Fruit fly (Drosophila melanogaster) whole organism, pupa: ENCODE data around the gene Or82a.
"Not testable (repeated sequence)": the region's sequence is repeated elsewhere in the genome, so short reads cannot be mapped to it uniquely, and the experiment has no call there.

ENCODE experiments used
- CG10348 ChIP-seq: fragments of 200-800 bp; sonication (Bioruptor generic); IDR thresholded peaks from 2 replicates; pipeline ENCODE4 v1.3.6; 2022; ENCODE audit warnings: missing biosample characterization, missing genetic modification characterization
- CG12605 ChIP-seq: fragments of 200-800 bp; sonication (Bioruptor generic); IDR thresholded peaks from 2 replicates; pipeline ENCODE4 v1.3.6; 2022; ENCODE audit warnings: missing biosample characterization, missing genetic modification characterization
- CG13204 ChIP-seq: fragments of 200-800 bp; sonication (Bioruptor generic); optimal IDR thresholded peaks from 2 replicates; lab custom pipeline; 2018; ENCODE audit warnings: missing biosample characterization, mild to moderate bottlenecking, missing genetic modification characterization, moderate library complexity
- CG14655 ChIP-seq: fragments of 200-800 bp; sonication (Bioruptor generic); optimal IDR thresholded peaks from 3 replicates; lab custom pipeline; 2017; ENCODE audit warnings: mild to moderate bottlenecking, missing biosample characterization, missing genetic modification reagents, missing genetic modification characterization
- CG15710 ChIP-seq: fragments of 200-800 bp; sonication (Bioruptor generic); optimal IDR thresholded peaks from 2 replicates; lab custom pipeline; 2018; ENCODE audit warnings: missing biosample characterization, mild to moderate bottlenecking, missing genetic modification characterization, moderate library complexity
- CG17806 ChIP-seq: fragments of 200-800 bp; sonication (Bioruptor generic); optimal IDR thresholded peaks from 2 replicates; lab custom pipeline; 2018; ENCODE audit warnings: missing biosample characterization, mild to moderate bottlenecking, missing genetic modification characterization, moderate library complexity
- CG32121 ChIP-seq: fragments of 200-800 bp; sonication (Bioruptor generic); IDR thresholded peaks from 2 replicates; pipeline ENCODE4 v1.3.6; 2022; ENCODE audit warnings: missing biosample characterization, missing genetic modification characterization
- CG34367 ChIP-seq: fragments of 200-800 bp; sonication (Bioruptor generic); optimal IDR thresholded peaks from 2 replicates; lab custom pipeline; 2018; ENCODE audit warnings: missing biosample characterization, mild to moderate bottlenecking, missing genetic modification characterization
- CG4496 ChIP-seq: fragments of 200-800 bp; sonication (Bioruptor generic); IDR thresholded peaks from 3 replicates; pipeline ENCODE4 v1.3.6; 2022; ENCODE audit warnings: missing biosample characterization, missing genetic modification characterization
- CG8159 ChIP-seq: fragments of 200-800 bp; sonication (Bioruptor generic); optimal IDR thresholded peaks from 3 replicates; lab custom pipeline; 2018; ENCODE audit warnings: missing biosample characterization, mild to moderate bottlenecking, missing genetic modification characterization, moderate library complexity
- CG8301 ChIP-seq: fragments of 200-800 bp; sonication (Bioruptor generic); optimal IDR thresholded peaks from 2 replicates; lab custom pipeline; 2018; ENCODE audit warnings: missing biosample characterization, mild to moderate bottlenecking, missing genetic modification characterization
- CG9948 ChIP-seq: fragments of 200-800 bp; sonication (Bioruptor generic); optimal IDR thresholded peaks from 2 replicates; lab custom pipeline; 2018; ENCODE audit warnings: missing biosample characterization, mild to moderate bottlenecking, missing genetic modification characterization, moderate library complexity
- D1 ChIP-seq: fragments of 200-800 bp; sonication (Bioruptor generic); optimal IDR thresholded peaks from 2 replicates; lab custom pipeline; 2018; ENCODE audit warnings: missing biosample characterization, mild to moderate bottlenecking, missing genetic modification characterization, moderate library complexity
- EcR ChIP-seq: fragments of 200-800 bp; sonication (Bioruptor generic); optimal IDR thresholded peaks from 3 replicates; lab custom pipeline; 2019; ENCODE audit warnings: missing biosample characterization, missing genetic modification characterization, mild to moderate bottlenecking, moderate library complexity, missing genetic modification reagents
- Ets98B ChIP-seq: fragments of 200-800 bp; sonication (Bioruptor generic); IDR thresholded peaks from 2 replicates; pipeline ENCODE4 v1.3.6; 2022; ENCODE audit warnings: missing biosample characterization, missing genetic modification characterization
- Pif1A ChIP-seq: fragments of 200-800 bp; sonication (Bioruptor generic); optimal IDR thresholded peaks from 3 replicates; lab custom pipeline; 2016; ENCODE audit warnings: missing biosample characterization, missing genetic modification characterization
- Pif1B ChIP-seq: fragments of 200-800 bp; sonication (Bioruptor generic); optimal IDR thresholded peaks from 3 replicates; lab custom pipeline; 2016; ENCODE audit warnings: missing biosample characterization, missing genetic modification characterization
- Snoo ChIP-seq: fragments of 200-800 bp; sonication (Bioruptor generic); optimal IDR thresholded peaks from 3 replicates; lab custom pipeline; 2017; ENCODE audit warnings: missing biosample characterization, mild to moderate bottlenecking, missing genetic modification characterization, inconsistent platforms
- fd96Ca ChIP-seq: fragments of 200-800 bp; sonication (Bioruptor generic); IDR thresholded peaks from 3 replicates; pipeline ENCODE4 v1.3.6; 2022; ENCODE audit warnings: missing biosample characterization, missing genetic modification characterization
- gl ChIP-seq: fragments of 200-800 bp; sonication (Bioruptor generic); optimal IDR thresholded peaks from 2 replicates; lab custom pipeline; 2018; ENCODE audit warnings: missing biosample characterization, mild to moderate bottlenecking, missing genetic modification characterization
- rn ChIP-seq: fragments of 200-800 bp; sonication (Bioruptor generic); IDR thresholded peaks from 2 replicates; pipeline ENCODE4 v1.3.6; 2022; ENCODE audit warnings: missing biosample characterization, missing genetic modification characterization

Or82a gene

DNA sequence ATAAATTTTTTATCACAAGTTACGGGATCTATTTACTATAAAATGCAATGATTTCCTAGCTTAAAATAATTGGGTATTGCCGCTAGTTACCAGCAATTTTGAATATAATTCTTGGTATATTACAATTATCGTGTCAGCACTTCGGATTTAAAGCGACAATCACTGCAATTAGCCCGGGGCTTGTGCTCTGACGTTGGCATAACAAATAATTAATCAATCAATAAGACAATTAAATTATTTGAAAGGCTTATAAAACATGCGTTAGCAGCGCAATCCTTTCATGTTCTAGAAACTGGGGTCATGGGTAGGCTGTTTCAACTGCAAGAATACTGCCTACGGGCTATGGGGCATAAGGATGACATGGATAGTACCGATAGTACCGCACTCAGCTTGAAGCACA, at the start of gene Or82a:
Or82a (plus strand) TSS at position 301 of the 400 bp plus-strand sequence.
- TF ChIP-seq CG8301 (tag; lab: Kevin White, UChicago): no peak
- TF ChIP-seq EcR (GFP tag; lab: Kevin White, UChicago): no peak
- no peak for TF ChIP-seq CG8159 (tag; lab: Kevin White, UChicago)
- TF ChIP-seq CG12605 (GFP tag; lab: Robert Waterston, UW): no peak
- no peak for TF ChIP-seq CG14655
- TF ChIP-seq fd96Ca (GFP tag; lab: Robert Waterston, UW): no peak
- no peak for TF ChIP-seq CG9948
- TF ChIP-seq CG10348 (GFP tag; lab: Robert Waterston, UW): no peak

DNA sequence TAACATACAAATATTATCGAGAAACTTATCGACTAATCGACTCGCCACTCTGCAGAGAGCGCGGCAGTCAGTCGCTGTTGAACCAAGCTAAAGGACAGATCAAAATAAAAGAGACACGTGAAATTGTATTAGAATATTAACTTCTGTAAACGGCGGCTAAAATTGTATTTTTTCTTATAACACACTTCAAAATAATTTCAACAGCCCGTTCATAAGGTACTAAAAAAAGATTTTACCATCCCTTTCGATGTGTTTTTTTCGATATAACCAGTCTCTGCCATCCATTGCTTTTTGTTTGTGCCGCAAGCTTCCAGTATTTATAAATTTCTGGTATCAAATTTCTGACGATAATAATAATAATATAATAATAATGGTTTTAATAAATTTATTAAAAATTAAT, 45.3 kb upstream of the Or82a start, which contains the start of gene aux:
aux (plus strand) TSS at position 301 of the 400 bp plus-strand sequence.
- not testable (repeated sequence) for TF ChIP-seq EcR (GFP tag; lab: Kevin White, UChicago); CG8159 (tag; lab: Kevin White, UChicago); gl (tag; lab: Kevin White, UChicago)

DNA sequence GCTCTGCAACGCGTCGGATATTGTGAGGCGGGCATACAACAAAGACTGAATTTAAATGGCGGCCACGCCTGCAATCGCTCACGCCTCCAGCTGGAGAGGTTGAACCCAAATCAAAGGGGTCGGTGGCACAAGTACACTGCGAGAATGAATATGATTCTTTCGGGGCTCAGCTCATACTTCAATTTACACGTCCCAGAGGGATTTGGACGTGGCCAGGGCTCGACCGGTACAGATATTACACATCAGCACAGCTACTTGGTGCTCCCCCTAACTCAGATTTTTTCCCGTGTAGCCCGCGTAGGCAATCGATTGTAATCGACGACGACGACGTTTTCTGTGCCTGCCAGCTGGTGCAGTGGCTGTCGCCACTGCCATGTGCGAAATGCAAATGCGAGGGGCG, 42.7 kb upstream of the Or82a start:
- peak; percentile 81 for TF ChIP-seq gl (tag; lab: Kevin White, UChicago)
- TF ChIP-seq CG4496: peak; percentile 96
- peak; percentile 94 for TF ChIP-seq Ets98B (GFP tag; lab: Robert Waterston, UW)
- peak; percentile 88 for TF ChIP-seq CG8159 (tag; lab: Kevin White, UChicago)
- TF ChIP-seq rn (GFP tag; lab: Robert Waterston, UW): peak; percentile 93
- TF ChIP-seq CG32121 (GFP tag; lab: Robert Waterston, UW): peak; percentile 93
- TF ChIP-seq fd96Ca (GFP tag; lab: Robert Waterston, UW): peak; percentile 97
- TF ChIP-seq CG14655: peak; percentile 77
- TF ChIP-seq CG13204 (GFP tag; lab: Kevin White, UChicago): peak; percentile 70
- TF ChIP-seq CG15710 (tag; lab: Kevin White, UChicago): peak; percentile 92
- peak; percentile 84 for TF ChIP-seq Snoo (tag; lab: Kevin White, UChicago)
- TF ChIP-seq CG10348 (GFP tag; lab: Robert Waterston, UW): peak; percentile 81
- peak; percentile 84 for TF ChIP-seq CG12605 (GFP tag; lab: Robert Waterston, UW)
- TF ChIP-seq EcR (GFP tag; lab: Kevin White, UChicago): peak; percentile 93
- peak; percentile 83 for TF ChIP-seq CG9948
- TF ChIP-seq CG17806 (tag; lab: Kevin White, UChicago): peak; percentile 83
- peak; percentile 6 for TF ChIP-seq D1 (tag; lab: Kevin White, UChicago)
- TF ChIP-seq CG34367 (tag; lab: Kevin White, UChicago): peak; percentile 86
- peak; percentile 76 for TF ChIP-seq Pif1B
- TF ChIP-seq Pif1A (GFP tag; lab: Kevin White, UChicago): peak; percentile 93
- peak; percentile 73 for TF ChIP-seq CG8301 (tag; lab: Kevin White, UChicago)

DNA sequence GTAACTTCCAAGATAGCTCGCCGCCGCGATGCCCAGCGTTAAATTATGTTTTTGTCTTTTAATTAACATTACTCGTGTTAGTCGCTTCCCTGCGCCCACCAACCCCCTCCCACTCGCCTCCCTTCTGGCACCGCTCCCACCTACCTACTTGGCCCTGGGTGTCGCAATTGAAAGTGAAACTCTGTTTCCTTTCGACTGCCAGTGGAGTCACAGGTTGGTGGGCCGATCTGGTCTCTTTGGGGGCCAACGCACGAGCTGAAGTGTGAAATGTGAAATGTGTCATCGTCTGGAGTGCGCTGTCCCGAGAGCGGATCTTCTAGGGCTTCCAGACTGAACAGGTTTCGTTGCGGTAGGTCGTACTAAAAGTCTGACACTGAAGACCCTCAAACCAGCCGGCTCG, 42.2 kb upstream of the Or82a start:
- TF ChIP-seq gl (tag; lab: Kevin White, UChicago) (peak; percentile 48), CG8301 (tag; lab: Kevin White, UChicago) (no peak), CG8159 (tag; lab: Kevin White, UChicago) (no peak), EcR (GFP tag; lab: Kevin White, UChicago) (peak; percentile 54)

- TF ChIP-seq fd96Ca (GFP tag; lab: Robert Waterston, UW) (peak; percentile 83), CG34367 (tag; lab: Kevin White, UChicago) (no peak), Pif1B (peak; percentile 56), CG13204 (GFP tag; lab: Kevin White, UChicago) (peak; percentile 24), CG8301 (tag; lab: Kevin White, UChicago) (no peak), CG4496 (peak; percentile 51; the same call in 2 of the 3 replicates), Snoo (tag; lab: Kevin White, UChicago) (peak; percentile 63), D1 (tag; lab: Kevin White, UChicago) (no peak), CG8159 (tag; lab: Kevin White, UChicago) (peak; percentile 33), CG10348 (GFP tag; lab: Robert Waterston, UW) (no peak), CG32121 (GFP tag; lab: Robert Waterston, UW) (peak; percentile 81; the same call in 1 of the 2 replicates), CG14655 (no peak), rn (GFP tag; lab: Robert Waterston, UW) (peak; percentile 36; the same call in 1 of the 2 replicates), Pif1A (GFP tag; lab: Kevin White, UChicago) (peak; percentile 78), CG17806 (tag; lab: Kevin White, UChicago) (peak; percentile 35), CG12605 (GFP tag; lab: Robert Waterston, UW) (no peak), Ets98B (GFP tag; lab: Robert Waterston, UW) (peak; percentile 65), gl (tag; lab: Kevin White, UChicago) (no peak), CG15710 (tag; lab: Kevin White, UChicago) (peak; percentile 46), EcR (GFP tag; lab: Kevin White, UChicago) (no peak), CG9948 (peak; percentile 19)
Measured at dm6 chr3R:4215264-4215993, 41.3 kb upstream of the Or82a start, which contains the start of gene CG14636. Gene CG14636 (minus strand): TSS chr3R:4215314.

dm6 chr3R:4220030-4220429, 36.7 kb upstream of the Or82a start, which contains the start of gene CG31516:
Gene CG31516 (minus strand): TSS chr3R:4220130.
- TF ChIP-seq CG9948 (no peak), rn (GFP tag; lab: Robert Waterston, UW) (no peak), CG8159 (tag; lab: Kevin White, UChicago) (no peak), CG12605 (GFP tag; lab: Robert Waterston, UW) (no peak), CG8301 (tag; lab: Kevin White, UChicago) (no peak), Snoo (tag; lab: Kevin White, UChicago) (no peak), CG15710 (tag; lab: Kevin White, UChicago) (no peak), Pif1A (GFP tag; lab: Kevin White, UChicago) (no peak), CG13204 (GFP tag; lab: Kevin White, UChicago) (no peak), CG34367 (tag; lab: Kevin White, UChicago) (no peak), gl (tag; lab: Kevin White, UChicago) (no peak)
